Worm (Caenorhabditis elegans): Measurements from ENCODE around the gene F02D10.3.

DNA sequence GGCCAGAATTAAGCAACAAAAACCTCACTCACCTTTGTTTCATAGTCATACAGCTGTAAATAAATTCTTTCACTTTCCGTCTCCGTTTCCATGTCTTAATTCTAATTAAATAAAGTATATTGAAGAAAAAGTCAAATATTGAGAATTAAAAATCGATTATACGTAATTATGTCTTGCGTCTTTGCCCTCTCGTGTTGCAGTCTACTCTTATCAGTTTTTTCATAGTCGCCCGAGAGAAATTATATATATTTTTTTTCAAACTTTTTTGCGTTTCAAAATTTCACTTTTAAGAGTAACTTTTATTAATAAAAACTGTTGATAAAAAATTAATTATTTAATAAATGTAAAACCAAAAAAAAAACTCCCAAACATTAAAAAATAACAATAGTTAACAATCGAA, 6.0 kb downstream of the F02D10.3 start, which contains the start of gene flr-1:
- TF ChIP-seq Y53F4B.3 (GFP tag; IDR thresholded peaks at IDR 0.05) = no peak
- TF ChIP-seq attf-6 (GFP tag; IDR thresholded peaks at IDR 0.05) = no peak
- TF ChIP-seq K12H6.12 (tag; optimal IDR thresholded peaks at IDR 0.05) = no peak
- no peak for TF ChIP-seq zim-3 (tag; optimal IDR thresholded peaks at IDR 0.05)
- no peak for TF ChIP-seq let-526 (GFP tag; IDR thresholded peaks at IDR 0.05)
- TF ChIP-seq F52B5.7 (tag; optimal IDR thresholded peaks at IDR 0.05) = no peak
- no peak for TF ChIP-seq pbrm-1 (GFP tag; IDR thresholded peaks at IDR 0.05)
